Worm (Caenorhabditis elegans) whole organism, mixed stage, embryonic: Measurements from ENCODE around the gene C34C12.9.

Source experiments
- ceh-83 ChIP-seq: fragments of 200-800 bp; sonication (Bioruptor generic); optimal IDR thresholded peaks from 2 replicates; lab custom pipeline; 2018; ENCODE audit warnings: mild to moderate bottlenecking, missing genetic modification characterization, missing compliant biosample characterization
- mep-1 ChIP-seq: fragments of 150-350 bp; optimal IDR thresholded peaks from 2 replicates; lab custom pipeline; 2017; ENCODE audit warnings: missing biosample characterization, missing genetic modification reagents, missing genetic modification characterization, inconsistent platforms
- pha-4 ChIP-seq: fragments of 150-350 bp; optimal IDR thresholded peaks from 2 replicates; lab custom pipeline; 2018; ENCODE audit warnings: missing biosample characterization, missing genetic modification reagents, missing genetic modification characterization

DNA sequence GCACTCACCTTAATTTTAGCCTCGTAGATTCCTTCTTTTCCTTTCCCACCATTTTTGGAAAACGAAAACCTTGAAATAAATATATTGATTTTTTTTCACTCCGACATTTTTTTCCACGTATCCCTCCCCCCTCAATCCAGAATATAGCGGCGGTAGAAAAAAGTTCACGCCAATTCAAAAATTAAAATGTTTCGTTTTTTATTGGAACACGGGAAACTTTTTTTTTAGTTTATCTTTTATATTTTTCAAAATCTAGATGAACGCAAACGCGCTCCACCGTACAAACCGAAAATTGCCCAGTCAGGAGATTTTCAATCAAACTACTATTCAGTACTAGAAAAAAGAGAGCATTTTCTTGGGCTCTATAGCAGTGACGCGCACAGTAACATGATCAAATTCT lies 31.2 kb downstream of the C34C12.9 start, which contains the start of gene spe-41:
- no peak for TF ChIP-seq ceh-83
- no peak for TF ChIP-seq mep-1 (tag; lab: Kevin White, UChicago)
- TF ChIP-seq pha-4 (tag; lab: Kevin White, UChicago), result no peak
